Fruit fly (Drosophila melanogaster): Measurements from ENCODE around the gene CG10132.

CG10132 gene

DNA sequence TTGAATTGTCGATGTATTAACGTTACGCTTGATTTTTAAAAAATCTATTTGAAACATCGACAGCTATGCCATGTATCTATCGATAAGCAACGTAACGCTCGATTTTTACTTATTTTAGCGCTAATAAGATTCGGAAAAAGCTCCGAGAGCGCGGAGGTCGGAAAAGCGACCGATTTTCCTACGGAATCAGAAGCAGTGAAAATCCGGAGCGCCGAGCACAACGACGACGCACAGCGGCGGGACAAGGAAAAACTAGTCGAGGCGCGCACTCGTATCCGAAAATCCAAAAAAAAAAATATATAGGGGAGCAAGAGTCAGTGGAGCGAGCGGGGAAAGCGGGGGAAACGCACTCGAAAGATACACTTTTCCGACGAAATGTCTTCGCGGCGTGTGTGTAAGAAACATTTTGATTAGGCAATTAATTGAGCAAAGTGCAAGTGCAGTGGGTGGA lies at the start of gene CG10132:
TSS of gene CG10132 (plus strand) at position 189 of the 451 bp plus-strand sequence.
- peak; percentile 44; the same call in 1 of the 2 replicates for TF ChIP-seq CG32121 (GFP tag; IDR thresholded peaks at IDR 0.05)
- no peak for TF ChIP-seq CG10348 (GFP tag; IDR thresholded peaks at IDR 0.05)
- peak; percentile 11; the same call in 1 of the 3 replicates for TF ChIP-seq fd96Ca (GFP tag; IDR thresholded peaks at IDR 0.05)

DNA sequence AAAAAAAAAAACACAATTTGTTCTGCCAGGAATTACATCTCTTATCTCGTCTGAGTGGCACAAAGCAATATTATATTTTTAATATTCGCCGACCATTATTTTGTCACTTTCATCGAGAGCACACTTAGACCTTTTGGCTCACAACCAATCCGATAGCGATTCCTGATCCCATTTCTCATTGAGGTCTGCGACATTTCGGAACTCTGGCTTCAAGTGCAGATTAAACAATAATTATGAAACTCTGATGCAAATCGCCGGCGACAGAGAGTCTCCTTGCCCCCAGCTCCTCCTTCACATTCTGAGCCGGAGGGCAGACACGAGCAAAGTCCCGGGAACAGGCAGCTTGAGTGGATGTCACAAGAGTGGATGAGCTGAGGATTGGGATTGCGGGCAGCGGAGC lies 49.5 kb upstream of the CG10132 start:
- TF ChIP-seq CG34367 (tag; optimal IDR thresholded peaks at IDR 0.05) (no peak), CG9948 (tag; optimal IDR thresholded peaks at IDR 0.05) (no peak)

DNA sequence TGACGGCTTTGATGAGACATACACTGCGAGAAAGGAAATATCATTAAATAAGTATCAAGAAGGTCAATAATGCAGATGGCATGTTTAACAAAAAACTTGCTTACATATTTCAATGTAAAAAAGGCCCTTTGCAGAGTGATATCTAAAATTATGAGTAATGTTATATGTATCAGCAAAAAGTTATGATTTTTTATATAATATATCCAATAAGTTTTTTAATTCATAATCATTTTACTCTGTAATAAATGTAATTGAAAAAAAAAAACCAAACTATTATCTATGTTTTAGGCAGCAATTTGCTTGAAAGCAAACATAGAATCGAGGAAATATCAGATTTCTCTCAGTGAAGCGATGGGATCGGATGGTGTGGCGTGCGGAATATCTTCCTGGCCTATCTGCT lies 48.9 kb upstream of the CG10132 start:
- peak; percentile 41 for TF ChIP-seq CG8159 (tag; optimal IDR thresholded peaks at IDR 0.05)
- TF ChIP-seq CG4496 (GFP tag; IDR thresholded peaks at IDR 0.05): no peak

DNA sequence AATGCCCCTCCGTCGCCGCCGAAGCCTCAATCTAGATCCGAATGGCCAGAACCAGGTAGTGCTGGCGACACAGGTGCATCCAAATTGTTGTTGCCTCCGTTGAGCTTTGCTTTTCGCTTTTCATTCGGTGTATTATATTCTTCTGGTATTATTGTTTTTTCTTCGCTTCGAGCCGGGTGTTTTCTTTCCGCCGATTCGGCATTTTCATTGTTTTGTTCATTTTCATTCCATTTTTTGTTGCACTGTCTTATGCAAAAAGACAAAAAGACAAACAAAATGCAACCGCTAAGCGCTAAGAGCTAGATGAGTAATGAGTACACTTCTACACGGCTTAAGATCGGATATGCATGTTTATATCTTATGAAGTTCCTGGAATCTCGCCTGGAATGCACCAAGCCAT lies 46.4 kb upstream of the CG10132 start:
- TF ChIP-seq CG34367 (tag; optimal IDR thresholded peaks at IDR 0.05) (no peak), gl (tag; optimal IDR thresholded peaks at IDR 0.05) (no peak), D1 (tag; optimal IDR thresholded peaks at IDR 0.05) (no peak), Pif1B (GFP tag; optimal IDR thresholded peaks at IDR 0.05) (no peak), CG8159 (tag; optimal IDR thresholded peaks at IDR 0.05) (no peak), CG14655 (GFP tag; optimal IDR thresholded peaks at IDR 0.05) (no peak), CG12605 (GFP tag; IDR thresholded peaks at IDR 0.05) (no peak), CG13204 (GFP tag; optimal IDR thresholded peaks at IDR 0.05) (no peak), Snoo (tag; optimal IDR thresholded peaks at IDR 0.05) (no peak), fd96Ca (GFP tag; IDR thresholded peaks at IDR 0.05) (no peak), CG10348 (GFP tag; IDR thresholded peaks at IDR 0.05) (no peak), EcR (GFP tag; optimal IDR thresholded peaks at IDR 0.05) (no peak), CG9948 (tag; optimal IDR thresholded peaks at IDR 0.05) (no peak), CG8301 (tag; optimal IDR thresholded peaks at IDR 0.05) (no peak), rn (GFP tag; IDR thresholded peaks at IDR 0.05) (no peak), Pif1A (GFP tag; optimal IDR thresholded peaks at IDR 0.05) (no peak), CG32121 (GFP tag; IDR thresholded peaks at IDR 0.05) (no peak), CG4496 (GFP tag; IDR thresholded peaks at IDR 0.05) (no peak)

DNA sequence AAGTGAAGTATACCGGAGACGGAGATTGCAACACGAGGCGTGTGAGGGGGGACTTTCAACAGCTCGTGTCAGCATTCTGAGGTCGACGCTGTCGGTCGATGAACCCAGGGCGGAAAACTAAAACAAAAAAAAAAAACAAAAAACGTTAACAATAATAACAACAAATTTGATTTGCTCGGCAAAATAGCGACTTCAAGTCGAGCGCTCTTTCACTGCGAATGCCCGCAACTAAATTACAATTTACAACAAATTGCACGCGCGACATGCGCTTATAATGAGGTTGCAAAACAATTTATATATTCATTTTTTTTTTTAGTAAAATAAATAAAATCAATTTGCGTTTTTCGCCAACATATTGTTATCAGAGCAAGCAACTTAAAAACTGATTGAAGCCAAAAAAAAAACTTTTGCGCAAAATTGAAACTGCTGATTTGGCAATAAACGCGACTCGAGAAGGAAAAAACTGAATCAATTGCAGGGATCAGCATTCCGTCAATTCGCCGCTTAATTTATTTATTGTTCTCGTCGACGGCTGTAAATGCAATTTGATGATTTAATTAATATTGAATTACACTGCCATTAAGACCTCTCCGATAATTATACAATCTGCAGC lies 45.1 kb upstream of the CG10132 start:
- no peak for TF ChIP-seq Ets98B (GFP tag; IDR thresholded peaks at IDR 0.05)

DNA sequence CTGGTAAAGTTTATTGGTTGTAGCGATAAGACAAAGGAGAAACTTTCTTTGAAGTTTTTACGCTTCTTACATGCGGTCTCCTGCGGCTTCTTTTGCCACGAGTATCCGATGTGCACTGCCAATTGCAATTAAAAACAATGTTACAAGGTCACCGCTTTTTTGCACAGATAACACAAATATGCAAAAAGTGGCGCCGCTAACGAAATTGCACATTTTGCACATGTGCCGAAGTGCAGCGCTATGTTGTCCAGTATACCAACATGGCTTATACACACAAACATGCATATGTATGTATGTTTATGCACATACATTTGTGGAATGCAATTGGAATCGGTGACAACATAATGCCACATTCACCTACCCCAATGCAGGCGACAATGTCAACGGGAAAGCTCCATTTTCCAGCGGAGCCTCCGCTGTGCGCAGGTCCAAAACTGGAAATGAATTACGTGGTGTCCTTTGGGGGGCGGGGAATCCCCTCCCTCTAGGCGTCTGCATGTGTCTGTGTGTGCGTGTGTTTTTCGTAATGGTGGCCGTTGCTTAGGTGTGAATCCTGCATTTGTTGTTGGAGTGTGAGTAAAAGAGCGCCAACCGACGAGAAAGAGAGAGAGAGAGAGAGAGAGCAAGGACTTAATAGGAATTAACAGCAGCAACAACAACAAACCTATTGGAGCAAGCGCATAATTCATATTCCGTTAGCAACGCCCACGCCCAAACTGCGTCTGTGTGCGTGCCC lies 39.2 kb upstream of the CG10132 start:
- no peak for TF ChIP-seq gl (tag; optimal IDR thresholded peaks at IDR 0.05)
- TF ChIP-seq fd96Ca (GFP tag; IDR thresholded peaks at IDR 0.05): no peak

DNA sequence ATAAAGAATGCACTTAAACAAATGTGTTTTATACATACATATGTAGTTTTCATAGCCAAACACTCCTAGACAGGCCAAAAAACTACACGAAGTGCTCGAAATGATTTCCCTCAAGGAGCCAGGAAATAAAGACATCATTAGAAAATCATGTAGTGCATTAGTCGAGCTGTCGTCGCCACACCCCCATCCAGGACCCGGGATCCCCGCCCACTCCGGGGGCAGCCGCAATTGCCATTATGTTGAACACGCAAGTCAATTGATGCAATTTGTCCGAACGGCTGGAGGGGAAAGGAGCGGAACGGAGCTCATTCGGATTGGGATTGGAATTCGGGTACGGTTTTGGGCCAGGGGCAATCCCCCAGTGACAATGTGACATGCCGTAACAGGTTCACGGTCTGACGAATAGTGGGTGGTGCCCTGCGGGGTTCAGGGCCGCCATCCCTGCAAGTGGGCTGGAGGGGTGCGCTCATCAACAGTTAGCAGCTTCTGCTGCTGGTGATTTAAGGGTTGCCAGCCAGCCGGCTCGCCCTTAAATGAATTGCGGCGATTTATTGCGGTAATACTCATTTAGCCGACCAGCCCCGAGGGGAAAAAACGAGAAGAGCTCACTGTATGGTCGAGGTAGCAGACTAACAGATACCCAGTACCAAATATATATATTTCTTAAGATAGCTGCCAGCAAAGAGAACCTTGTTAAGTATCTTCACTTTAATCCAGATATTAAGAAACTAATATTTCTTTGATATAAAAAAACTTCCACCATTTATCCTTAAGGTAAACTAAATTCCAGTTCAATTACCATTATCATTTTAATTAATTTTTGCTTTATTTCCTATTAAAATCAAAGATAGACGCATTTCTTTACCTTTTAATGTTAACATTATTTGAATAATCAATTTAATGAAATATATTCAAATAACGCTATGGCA lies 38.0 kb upstream of the CG10132 start:
- TF ChIP-seq CG14655 (GFP tag; optimal IDR thresholded peaks at IDR 0.05): no peak
- no peak for TF ChIP-seq CG9948 (tag; optimal IDR thresholded peaks at IDR 0.05)
- TF ChIP-seq CG4496 (GFP tag; IDR thresholded peaks at IDR 0.05): no peak
- TF ChIP-seq D1 (tag; optimal IDR thresholded peaks at IDR 0.05): no peak
- TF ChIP-seq gl (tag; optimal IDR thresholded peaks at IDR 0.05): no peak
- no peak for TF ChIP-seq Ets98B (GFP tag; IDR thresholded peaks at IDR 0.05)
- no peak for TF ChIP-seq CG13204 (GFP tag; optimal IDR thresholded peaks at IDR 0.05)
- no peak for TF ChIP-seq CG34367 (tag; optimal IDR thresholded peaks at IDR 0.05)
- no peak for TF ChIP-seq CG12605 (GFP tag; IDR thresholded peaks at IDR 0.05)
- TF ChIP-seq CG15710 (tag; optimal IDR thresholded peaks at IDR 0.05): no peak
- no peak for TF ChIP-seq Pif1A (GFP tag; optimal IDR thresholded peaks at IDR 0.05)
- TF ChIP-seq CG8301 (tag; optimal IDR thresholded peaks at IDR 0.05): no peak
- TF ChIP-seq CG32121 (GFP tag; IDR thresholded peaks at IDR 0.05): no peak
- no peak for TF ChIP-seq EcR (GFP tag; optimal IDR thresholded peaks at IDR 0.05)
- TF ChIP-seq CG8159 (tag; optimal IDR thresholded peaks at IDR 0.05): no peak
- no peak for TF ChIP-seq rn (GFP tag; IDR thresholded peaks at IDR 0.05)
